Fruit fly (Drosophila melanogaster) whole organism, embryonic: ENCODE results near the gene Prp3.

ENCODE experiments used
- Adf1 ChIP-seq: fragments of 200-800 bp; sonication (Bioruptor generic); IDR thresholded peaks from 2 replicates; pipeline ENCODE4 v1.3.6; 2022; ENCODE audit warnings: missing biosample characterization, missing genetic modification characterization
- Awh ChIP-seq: fragments of 200-800 bp; sonication (Bioruptor generic); IDR thresholded peaks from 2 replicates; pipeline ENCODE4, ENCODE4 v1.3.6; 2022; ENCODE audit warnings: missing biosample characterization, missing genetic modification characterization
- BEAF-32 ChIP-seq: fragments of 200-800 bp; sonication (Bioruptor generic); optimal IDR thresholded peaks from 3 replicates; lab custom pipeline; 2017; ENCODE audit warnings: missing biosample characterization, missing genetic modification characterization, mild to moderate bottlenecking, moderate library complexity, missing genetic modification reagents
- CG10543 ChIP-seq: fragments of 200-800 bp; sonication (Bioruptor generic); optimal IDR thresholded peaks from 3 replicates; lab custom pipeline; 2017; ENCODE audit warnings: missing biosample characterization, mild to moderate bottlenecking, missing genetic modification characterization, moderate library complexity
- CG10654 ChIP-seq: fragments of 200-800 bp; sonication (Bioruptor generic); optimal IDR thresholded peaks from 2 replicates; lab custom pipeline; 2016; ENCODE audit warnings: missing biosample characterization, missing genetic modification characterization
- CG11093 ChIP-seq: fragments of 200-800 bp; sonication (Bioruptor generic); IDR thresholded peaks from 3 replicates; pipeline ENCODE4 v1.3.6; 2022; ENCODE audit warnings: missing biosample characterization, missing genetic modification characterization
- CG11560 ChIP-seq: fragments of 200-800 bp; sonication (Bioruptor generic); IDR thresholded peaks from 3 replicates; pipeline ENCODE4 v1.3.6; 2022; ENCODE audit warnings: missing biosample characterization, missing genetic modification characterization
- CG11723 ChIP-seq: fragments of 200-800 bp; sonication (Bioruptor generic); optimal IDR thresholded peaks from 2 replicates; lab custom pipeline; 2017; ENCODE audit warnings: missing biosample characterization, mild to moderate bottlenecking, missing genetic modification characterization
- CG15011 ChIP-seq: fragments of 200-800 bp; sonication (Bioruptor generic); optimal IDR thresholded peaks from 3 replicates; lab custom pipeline; 2018; ENCODE audit warnings: missing biosample characterization, mild to moderate bottlenecking, missing genetic modification characterization
- CG15514 ChIP-seq: fragments of 200-800 bp; sonication (Bioruptor generic); optimal IDR thresholded peaks from 3 replicates; lab custom pipeline; 2017; ENCODE audit warnings: missing biosample characterization, missing genetic modification characterization, mild to moderate bottlenecking, moderate library complexity, missing genetic modification reagents
- CG16813 ChIP-seq: fragments of 200-800 bp; sonication (Bioruptor generic); IDR thresholded peaks from 3 replicates; pipeline ENCODE4 v1.3.6; 2022; ENCODE audit warnings: missing biosample characterization, missing genetic modification characterization; ENCODE audit not compliant: partially characterized antibody
- CG18011 ChIP-seq: fragments of 200-800 bp; sonication (Bioruptor generic); optimal IDR thresholded peaks from 2 replicates; lab custom pipeline; 2017; ENCODE audit warnings: missing biosample characterization, missing genetic modification characterization, mild to moderate bottlenecking, moderate library complexity, missing genotype
- CG2202 ChIP-seq: fragments of 200-800 bp; sonication (Bioruptor generic); optimal IDR thresholded peaks from 2 replicates; lab custom pipeline; 2018; ENCODE audit warnings: missing biosample characterization, mild to moderate bottlenecking, missing genetic modification characterization
- CG2712 ChIP-seq: fragments of 200-800 bp; optimal IDR thresholded peaks from 3 replicates; lab custom pipeline; 2019; ENCODE audit warnings: missing biosample characterization, mild to moderate bottlenecking, missing genetic modification characterization, moderate library complexity
- CG4404 ChIP-seq: fragments of 200-800 bp; sonication (Bioruptor generic); IDR thresholded peaks from 2 replicates; pipeline ENCODE4 v1.3.6; 2022; ENCODE audit warnings: missing biosample characterization, missing genetic modification characterization
- CG4820 ChIP-seq: fragments of 200-800 bp; sonication (Bioruptor generic); optimal IDR thresholded peaks from 3 replicates; lab custom pipeline; 2016; ENCODE audit warnings: missing biosample characterization, missing genetic modification characterization
- CG9437 ChIP-seq: fragments of 200-800 bp; sonication (Bioruptor generic); optimal IDR thresholded peaks from 2 replicates; lab custom pipeline; 2018; ENCODE audit warnings: missing biosample characterization, mild to moderate bottlenecking, missing genetic modification characterization
- CHES-1-like ChIP-seq: fragments of 200-800 bp; sonication (Bioruptor generic); optimal IDR thresholded peaks from 2 replicates; lab custom pipeline; 2016; ENCODE audit warnings: missing biosample characterization, missing genetic modification characterization
- Dref ChIP-seq: fragments of 200-800 bp; sonication (Bioruptor generic); IDR thresholded peaks from 2 replicates; pipeline ENCODE4 v1.3.6; 2022; ENCODE audit warnings: missing biosample characterization, missing genetic modification characterization
- Ets97D ChIP-seq: fragments of 200-800 bp; sonication (Bioruptor generic); optimal IDR thresholded peaks from 3 replicates; lab custom pipeline; 2016; ENCODE audit warnings: missing biosample characterization, missing genetic modification characterization
- HLH4C ChIP-seq: fragments of 200-800 bp; sonication (Bioruptor generic); IDR thresholded peaks from 3 replicates; pipeline ENCODE4 v1.3.6; 2022; ENCODE audit warnings: missing biosample characterization, missing genetic modification characterization; ENCODE audit not compliant: partially characterized antibody
- Meics ChIP-seq: fragments of 200-800 bp; sonication (Bioruptor generic); optimal IDR thresholded peaks from 2 replicates; lab custom pipeline; 2017; ENCODE audit warnings: missing biosample characterization, mild to moderate bottlenecking, missing genetic modification characterization
- Sin3A ChIP-seq: fragments of >200 bp; optimal IDR thresholded peaks from 2 replicates; lab custom pipeline; 2018
- Sry-δ ChIP-seq: fragments of 200-800 bp; sonication (Bioruptor generic); optimal IDR thresholded peaks from 2 replicates; lab custom pipeline; 2016; ENCODE audit warnings: missing biosample characterization, missing genetic modification characterization
- Stat92E ChIP-seq, 3 experiments: fragments of >200 bp in 2 of 3; fragments of 200-800 bp in 1 of 3; sonication (Bioruptor generic) in 1 of 3; optimal IDR thresholded peaks; 2 replicates each; lab custom pipeline; 2017 to 2019; ENCODE audit warnings: missing biosample characterization in 3 of 3, missing genetic modification characterization in 3 of 3, mild to moderate bottlenecking in 1 of 3, moderate library complexity in 1 of 3
- Xrp1 ChIP-seq: fragments of 200-800 bp; sonication (Bioruptor generic); IDR thresholded peaks from 2 replicates; pipeline ENCODE4 v1.3.6; 2022; ENCODE audit warnings: missing biosample characterization, missing genetic modification characterization
- ase ChIP-seq: fragments of 200-800 bp; sonication (Bioruptor generic); IDR thresholded peaks from 3 replicates; pipeline ENCODE4 v1.3.6; 2022; ENCODE audit warnings: missing biosample characterization, missing genetic modification characterization
- bbx ChIP-seq: fragments of 200-800 bp; sonication (Bioruptor generic); IDR thresholded peaks from 2 replicates; pipeline ENCODE4 v1.3.6; 2022; ENCODE audit warnings: missing biosample characterization, missing genetic modification characterization; ENCODE audit not compliant: partially characterized antibody
- bowl ChIP-seq: fragments of 200-800 bp; sonication (Bioruptor generic); IDR thresholded peaks from 2 replicates; pipeline ENCODE4 v1.3.6; 2022; ENCODE audit warnings: missing biosample characterization, missing genetic modification characterization
- chinmo ChIP-seq: fragments of 200-800 bp; sonication (Bioruptor generic); IDR thresholded peaks from 4 replicates; pipeline ENCODE4 v1.3.6; 2022; ENCODE audit warnings: missing biosample characterization, missing genetic modification characterization; ENCODE audit not compliant: partially characterized antibody
- dan ChIP-seq: fragments of 200-800 bp; sonication (Bioruptor generic); IDR thresholded peaks from 2 replicates; pipeline ENCODE4 v1.3.6; 2022; ENCODE audit warnings: missing biosample characterization, missing genetic modification characterization
- dm ChIP-seq: fragments of 200-800 bp; sonication (Bioruptor generic); optimal IDR thresholded peaks from 3 replicates; lab custom pipeline; 2016; ENCODE audit warnings: missing biosample characterization, missing genetic modification characterization
- dmrt11E ChIP-seq: fragments of 200-800 bp; sonication (Bioruptor generic); optimal IDR thresholded peaks from 3 replicates; lab custom pipeline; 2018; ENCODE audit warnings: missing biosample characterization, mild to moderate bottlenecking, missing genetic modification characterization, moderate library complexity
- ewg ChIP-seq: fragments of 200-800 bp; sonication (Bioruptor generic); optimal IDR thresholded peaks from 3 replicates; lab custom pipeline; 2017; ENCODE audit warnings: mild to moderate bottlenecking, missing biosample characterization, missing genetic modification reagents, missing genetic modification characterization
- fd3F ChIP-seq: fragments of 200-800 bp; sonication (Bioruptor generic); optimal IDR thresholded peaks from 2 replicates; lab custom pipeline; 2018; ENCODE audit warnings: missing biosample characterization, mild to moderate bottlenecking, missing genetic modification characterization, moderate library complexity
- lola ChIP-seq, 3 experiments: fragments of >200 bp in 2 of 3; fragments of 200-800 bp in 1 of 3; sonication (Bioruptor generic) in 1 of 3; optimal IDR thresholded peaks; 2 replicates each; lab custom pipeline; 2017 to 2019; ENCODE audit warnings: missing biosample characterization in 3 of 3, missing genetic modification characterization in 3 of 3, mild to moderate bottlenecking in 1 of 3, moderate library complexity in 1 of 3
- lov ChIP-seq, 2 experiments: fragments of 200-800 bp in 1 of 2; fragments of >200 bp in 1 of 2; sonication (Bioruptor generic) in 1 of 2; IDR thresholded peaks in 1 of 2; optimal IDR thresholded peaks in 1 of 2; 2 replicates in 1 of 2; 3 replicates in 1 of 2; pipeline versions ENCODE4 v1.3.6 to Lab custom; 2017 to 2022; ENCODE audit warnings: missing biosample characterization in 1 of 2, missing genetic modification characterization in 1 of 2
- phol ChIP-seq: fragments of 200-800 bp; sonication (Bioruptor generic); optimal IDR thresholded peaks from 3 replicates; lab custom pipeline; 2018; ENCODE audit warnings: missing biosample characterization, mild to moderate bottlenecking, missing genetic modification characterization, moderate library complexity
- sc ChIP-seq, 3 experiments: fragments of >200 bp in 2 of 3; fragments of 200-800 bp in 1 of 3; sonication (Bioruptor generic) in 1 of 3; optimal IDR thresholded peaks; 2 replicates in 2 of 3; 3 replicates in 1 of 3; lab custom pipeline; 2017; ENCODE audit warnings: mild to moderate bottlenecking in 1 of 3, missing biosample characterization in 1 of 3, missing genetic modification characterization in 1 of 3, missing genetic modification reagents in 1 of 3
- tin ChIP-seq: fragments of 200-800 bp; sonication (Bioruptor generic); optimal IDR thresholded peaks from 3 replicates; lab custom pipeline; 2016; ENCODE audit warnings: missing biosample characterization, missing genetic modification characterization
- tll ChIP-seq, 2 experiments: fragments of 200-800 bp in 1 of 2; fragments of >200 bp in 1 of 2; sonication (Bioruptor generic) in 1 of 2; optimal IDR thresholded peaks; 2 replicates each; lab custom pipeline; 2017 to 2019; ENCODE audit warnings: missing biosample characterization in 2 of 2, missing genetic modification characterization in 2 of 2, mild to moderate bottlenecking in 1 of 2, moderate library complexity in 1 of 2
- tx ChIP-seq: fragments of 200-800 bp; sonication (Bioruptor generic); optimal IDR thresholded peaks from 2 replicates; lab custom pipeline; 2016; ENCODE audit warnings: missing biosample characterization, missing genetic modification characterization
- vnd ChIP-seq: fragments of 200-800 bp; sonication (Bioruptor generic); IDR thresholded peaks from 3 replicates; pipeline ENCODE4 v1.3.6; 2022; ENCODE audit warnings: missing biosample characterization, missing genetic modification characterization; ENCODE audit not compliant: partially characterized antibody
- vvl ChIP-seq: fragments of 200-800 bp; sonication (Bioruptor generic); IDR thresholded peaks from 2 replicates; pipeline ENCODE4 v1.3.6; 2022; ENCODE audit warnings: missing biosample characterization, missing genetic modification characterization
- wor ChIP-seq: fragments of 200-800 bp; sonication (Bioruptor generic); IDR thresholded peaks from 2 replicates; pipeline ENCODE4 v1.3.6; 2022; ENCODE audit warnings: missing biosample characterization, missing genetic modification characterization
- zf30C ChIP-seq: fragments of 200-800 bp; sonication (Bioruptor generic); optimal IDR thresholded peaks from 3 replicates; lab custom pipeline; 2018; ENCODE audit warnings: missing biosample characterization, mild to moderate bottlenecking, missing genetic modification characterization

Gene Prp3

dm6 chr3L:19870843-19871666 lies 39.0 kb upstream of the Prp3 start, which contains the start of the genes Rab8 and Usp32 (continued):
- TF ChIP-seq dm (GFP tag; lab: Kevin White, UChicago) (peak; percentile 53), fd3F (GFP tag; lab: Kevin White, UChicago) (peak; percentile 22), sc (optimal IDR thresholded peaks at IDR 0.05; lab: Kevin White, UChicago) (no peak), sc (GFP tag; optimal IDR thresholded peaks at IDR 0.05; lab: Kevin White, UChicago) (peak; percentile 18), bbx (peak; percentile 90), CG15514 (GFP tag; lab: Kevin White, UChicago) (peak; percentile 86), Stat92E (GFP tag; optimal IDR thresholded peaks at IDR 0.05; lab: Kevin White, UChicago) (peak in 1 of 3 experiments; percentile 33), CG11560 (tag; lab: Robert Waterston, UW) (no peak), phol (tag; lab: Kevin White, UChicago) (peak; percentile 95), CG15011 (GFP tag; lab: Kevin White, UChicago) (peak; percentile 44), CG16813 (GFP tag; lab: Robert Waterston, UW) (peak; percentile 85), lola (GFP tag; optimal IDR thresholded peaks at IDR 0.05; lab: Kevin White, UChicago) (peak in 1 of 3 experiments; percentile 4), lov (optimal IDR thresholded peaks at IDR 0.05; lab: Kevin White, UChicago) (no peak), lov (GFP tag; IDR thresholded peaks at IDR 0.05; lab: Robert Waterston, UW) (no peak), CG2202 (tag; lab: Kevin White, UChicago) (peak; percentile 25), Xrp1 (GFP tag; lab: Robert Waterston, UW) (peak; percentile 60), CG9437 (GFP tag; lab: Kevin White, UChicago) (peak; percentile 56), CG4820 (GFP tag; lab: Kevin White, UChicago) (peak; percentile 4), Sry-δ (GFP tag; lab: Kevin White, UChicago) (peak; percentile 79), wor (GFP tag; lab: Robert Waterston, UW) (no peak), vvl (GFP tag; lab: Robert Waterston, UW) (peak; percentile 77), BEAF-32 (GFP tag; lab: Kevin White, UChicago) (peak; percentile 94), Adf1 (GFP tag; lab: Robert Waterston, UW) (peak; percentile 28; the same call in 1 of the 2 replicates), CG11093 (no peak), HLH4C (GFP tag; lab: Robert Waterston, UW) (peak; percentile 81), zf30C (GFP tag; lab: Kevin White, UChicago) (peak; percentile 14), ase (GFP tag; lab: Robert Waterston, UW) (no peak), CG10543 (GFP tag; lab: Kevin White, UChicago) (peak; percentile 76), tll (GFP tag; optimal IDR thresholded peaks at IDR 0.05; lab: Kevin White, UChicago) (peak in 1 of 2 experiments; percentile 82), CG4404 (no peak), ewg (GFP tag; lab: Kevin White, UChicago) (no peak), tx (peak; percentile 56), Sin3A (peak; percentile 83), Meics (peak; percentile 61), CG11723 (GFP tag; lab: Kevin White, UChicago) (peak; percentile 33), CG10654 (GFP tag; lab: Kevin White, UChicago) (peak; percentile 46), CG2712 (peak; percentile 44), Awh (GFP tag; lab: Robert Waterston, UW) (no peak), vnd (GFP tag; lab: Robert Waterston, UW) (peak; percentile 82), Dref (GFP tag; lab: Robert Waterston, UW) (peak; percentile 90), bowl (GFP tag; lab: Robert Waterston, UW) (no peak), Ets97D (GFP tag; lab: Kevin White, UChicago) (peak; percentile 85), dmrt11E (tag; lab: Kevin White, UChicago) (peak; percentile 32), CG18011 (peak; percentile 73), CHES-1-like (GFP tag; lab: Kevin White, UChicago) (peak; percentile 86), tin (peak; percentile 67), dan (no peak), chinmo (peak; percentile 88)
